Fruit fly (Drosophila melanogaster) whole organism, prepupa: ENCODE results near the gene Jon66Ci.

Source experiments
- CG31627 ChIP-seq: fragments of 200-800 bp; sonication (Bioruptor generic); optimal IDR thresholded peaks from 3 replicates; lab custom pipeline; 2016; ENCODE audit warnings: missing biosample characterization, missing genetic modification characterization
- CG32006 ChIP-seq: fragments of 200-800 bp; sonication (Bioruptor generic); optimal IDR thresholded peaks from 3 replicates; lab custom pipeline; 2017; ENCODE audit warnings: missing biosample characterization, mild to moderate bottlenecking, missing genetic modification characterization
- CG6808 ChIP-seq: fragments of 200-800 bp; sonication (Bioruptor generic); optimal IDR thresholded peaks from 3 replicates; lab custom pipeline; 2017; ENCODE audit warnings: missing biosample characterization, missing genetic modification characterization, mild to moderate bottlenecking, moderate library complexity, missing genetic modification reagents
- Eip78C ChIP-seq: fragments of 200-800 bp; sonication (Bioruptor generic); peaks from one replicate; lab custom pipeline; 2016; ENCODE audit warnings: missing biosample characterization, missing genetic modification characterization
- Ets21C ChIP-seq: fragments of 200-800 bp; sonication (Bioruptor generic); optimal IDR thresholded peaks from 3 replicates; lab custom pipeline; 2016; ENCODE audit warnings: missing biosample characterization, missing genetic modification characterization
- Ets96B ChIP-seq: fragments of 200-800 bp; optimal IDR thresholded peaks from 2 replicates; lab custom pipeline; 2019; ENCODE audit warnings: missing biosample characterization, mild to moderate bottlenecking, missing genetic modification characterization, moderate library complexity
- Met ChIP-seq: fragments of 200-800 bp; sonication (Bioruptor generic); optimal IDR thresholded peaks from 3 replicates; lab custom pipeline; 2016; ENCODE audit warnings: missing biosample characterization, missing genetic modification characterization
- Smox ChIP-seq: fragments of 200-800 bp; sonication (Bioruptor generic); optimal IDR thresholded peaks from 3 replicates; lab custom pipeline; 2016; ENCODE audit warnings: missing biosample characterization, missing genetic modification characterization

The Jon66Ci gene

dm6 chr3L:8440771-8441549 is 49.6 kb downstream of the Jon66Ci start (continued):
- peak; percentile 21 for TF ChIP-seq Met (GFP tag; lab: Kevin White, UChicago)
- no peak for TF ChIP-seq Ets21C (GFP tag; lab: Kevin White, UChicago)
- TF ChIP-seq CG31627 (GFP tag; lab: Kevin White, UChicago), result no peak
- peak; percentile 83 for TF ChIP-seq CG32006 (GFP tag; lab: Kevin White, UChicago)
- no peak for TF ChIP-seq Smox (GFP tag; lab: Kevin White, UChicago)
- peak; percentile 98 for TF ChIP-seq CG6808 (GFP tag; lab: Kevin White, UChicago)
- peak; percentile 83 for TF ChIP-seq Eip78C (GFP tag; lab: Kevin White, UChicago)
- peak; percentile 93 for TF ChIP-seq Ets96B (tag; lab: Kevin White, UChicago)
